Fruit fly (Drosophila melanogaster): ENCODE data around the gene CG1764.

dm6 chrX:13296405-13297183, 5.6 kb downstream of the CG1764 start, which contains the start of gene CG1622:
- TF ChIP-seq h (GFP tag; optimal IDR thresholded peaks at IDR 0.05) (no peak), woc (GFP tag; optimal IDR thresholded peaks at IDR 0.05) (no peak), dsf (GFP tag; optimal IDR thresholded peaks at IDR 0.05; ENCODE audit: borderline replicate concordance) (no peak), Jra (GFP tag; optimal IDR thresholded peaks at IDR 0.05) (no peak), Myc (optimal IDR thresholded peaks at IDR 0.05) (no peak), Dfd (GFP tag; optimal IDR thresholded peaks at IDR 0.05) (no peak), dmrt93B (GFP tag; optimal IDR thresholded peaks at IDR 0.05) (no peak), fru (GFP tag; optimal IDR thresholded peaks at IDR 0.05) (no peak), ey (GFP tag; optimal IDR thresholded peaks at IDR 0.05) (no peak), OdsH (GFP tag; optimal IDR thresholded peaks at IDR 0.05) (no peak), tai (GFP tag; optimal IDR thresholded peaks at IDR 0.05) (no peak), Dif (GFP tag; optimal IDR thresholded peaks at IDR 0.05; ENCODE audit: partially characterized antibody) (no peak), CrebA (GFP tag; optimal IDR thresholded peaks at IDR 0.05; ENCODE audit: borderline replicate concordance) (no peak), br (GFP tag; optimal IDR thresholded peaks at IDR 0.05) (no peak)

All from whole organism, wandering third instar larva.